Worm (Caenorhabditis elegans): ENCODE data around the gene dhs-18.

DNA sequence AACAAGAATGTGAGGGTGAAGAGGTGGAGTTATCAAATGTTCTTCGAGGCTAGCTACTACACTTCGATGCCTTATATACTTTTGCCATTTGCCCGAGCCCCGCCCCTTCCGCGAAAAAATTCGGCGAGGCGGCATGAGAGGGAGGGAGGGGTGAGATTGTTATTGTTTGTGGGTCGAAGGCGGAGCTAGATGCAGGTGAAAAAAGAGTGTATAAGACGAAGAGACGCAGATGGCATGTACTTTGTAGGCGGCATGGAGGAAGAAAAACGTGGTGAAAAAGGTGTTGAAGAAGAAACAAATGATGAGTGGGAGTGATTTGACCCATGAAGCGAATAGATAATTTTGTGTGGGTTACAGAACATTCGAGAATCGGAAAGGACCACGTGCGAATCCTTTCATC is 34.2 kb downstream of the dhs-18 start, which contains the start of gene C13G3.1:
- TF ChIP-seq hmg-1.1 (GFP tag; IDR thresholded peaks at IDR 0.05), result no peak
- TF ChIP-seq pha-4 (GFP tag; IDR thresholded peaks at IDR 0.05), result no peak
- TF ChIP-seq pha-4 (tag; optimal IDR thresholded peaks at IDR 0.05), result no peak
- TF ChIP-seq lsy-2 (tag; optimal IDR thresholded peaks at IDR 0.05), result no peak
- TF ChIP-seq ces-1 (GFP tag; optimal IDR thresholded peaks at IDR 0.05), result no peak
- no peak for TF ChIP-seq Y75B8A.6 (GFP tag; IDR thresholded peaks at IDR 0.05)
- TF ChIP-seq hlh-30 (tag; optimal IDR thresholded peaks at IDR 0.05; ENCODE audit: insufficient read depth), result peak; percentile 11
- TF ChIP-seq fkh-10 (GFP tag; optimal IDR thresholded peaks at IDR 0.05), result no peak
- TF ChIP-seq ztf-11 (tag; optimal IDR thresholded peaks at IDR 0.05), result no peak
